Fruit fly (Drosophila melanogaster): ENCODE results near the gene colt.

colt gene

dm6 chr2L:2739820-2740230 is 30.0 kb downstream of the colt start, which contains the start of gene Hrs (continued):
- no peak for TF ChIP-seq Jarid2 (GFP tag; optimal IDR thresholded peaks at IDR 0.05)
- no peak for TF ChIP-seq corto (GFP tag; optimal IDR thresholded peaks at IDR 0.05)
- TF ChIP-seq D19A (tag; optimal IDR thresholded peaks at IDR 0.05), result no peak
- no peak for TF ChIP-seq CG12155 (GFP tag; optimal IDR thresholded peaks at IDR 0.05)
- TF ChIP-seq CG16863 (GFP tag; optimal IDR thresholded peaks at IDR 0.05), result no peak
- TF ChIP-seq kay (GFP tag; optimal IDR thresholded peaks at IDR 0.05), result peak; percentile 95
- TF ChIP-seq Dfd (GFP tag; optimal IDR thresholded peaks at IDR 0.05), result no peak
- no peak for TF ChIP-seq CG11504 (tag; optimal IDR thresholded peaks at IDR 0.05)
- no peak for TF ChIP-seq H2.0 (GFP tag; IDR thresholded peaks at IDR 0.05)
- TF ChIP-seq dysf (GFP tag; IDR thresholded peaks at IDR 0.05), result no peak
- TF ChIP-seq pita (GFP tag; optimal IDR thresholded peaks at IDR 0.05), result no peak
- no peak for TF ChIP-seq Aef1 (GFP tag; IDR thresholded peaks at IDR 0.05)
- TF ChIP-seq luna (GFP tag; optimal IDR thresholded peaks at IDR 0.05), result no peak
- no peak for TF ChIP-seq CG17912 (GFP tag; optimal IDR thresholded peaks at IDR 0.05)
- no peak for TF ChIP-seq CG13624 (GFP tag; optimal IDR thresholded peaks at IDR 0.05)
- TF ChIP-seq Dip2 (GFP tag; IDR thresholded peaks at IDR 0.05), result no peak
- no peak for TF ChIP-seq CG11093 (GFP tag; IDR thresholded peaks at IDR 0.05)
- TF ChIP-seq seq (GFP tag; IDR thresholded peaks at IDR 0.05), result no peak
- TF ChIP-seq CG8089 (GFP tag; optimal IDR thresholded peaks at IDR 0.05), result no peak
- no peak for TF ChIP-seq CG2129 (GFP tag; IDR thresholded peaks at IDR 0.05; ENCODE audit: partially characterized antibody)
- TF ChIP-seq Kr (GFP tag; optimal IDR thresholded peaks at IDR 0.05), result no peak
- peak; percentile 1 for TF ChIP-seq CG30020 (tag; optimal IDR thresholded peaks at IDR 0.05)
- no peak for TF ChIP-seq Hsf (GFP tag; optimal IDR thresholded peaks at IDR 0.05)
- no peak for TF ChIP-seq Fer3 (tag; optimal IDR thresholded peaks at IDR 0.05)
- TF ChIP-seq bigmax (GFP tag; optimal IDR thresholded peaks at IDR 0.05), result peak; percentile 19
- TF ChIP-seq Taf1 (GFP tag; IDR thresholded peaks at IDR 0.05), result no peak
- peak; percentile 100 for TF ChIP-seq CG9437 (GFP tag; optimal IDR thresholded peaks at IDR 0.05)
- TF ChIP-seq Hand (GFP tag; optimal IDR thresholded peaks at IDR 0.05), result no peak
- no peak for TF ChIP-seq Dad (GFP tag; optimal IDR thresholded peaks at IDR 0.05)
- TF ChIP-seq Drgx (GFP tag; IDR thresholded peaks at IDR 0.05), result no peak
- no peak for TF ChIP-seq az2 (GFP tag; optimal IDR thresholded peaks at IDR 0.05)
- no peak for TF ChIP-seq CG31224 (GFP tag; IDR thresholded peaks at IDR 0.05)
- TF ChIP-seq CG7372 (GFP tag; IDR thresholded peaks at IDR 0.05), result no peak
- TF ChIP-seq Hr51 (GFP tag; optimal IDR thresholded peaks at IDR 0.05), result no peak
- TF ChIP-seq CG2120 (GFP tag; optimal IDR thresholded peaks at IDR 0.05), result no peak
- TF ChIP-seq Nf-YC (tag; optimal IDR thresholded peaks at IDR 0.05), result peak; percentile 42
- no peak for TF ChIP-seq ind (GFP tag; optimal IDR thresholded peaks at IDR 0.05)
- no peak for TF ChIP-seq grau (tag; optimal IDR thresholded peaks at IDR 0.05)
- TF ChIP-seq CG14710 (tag; optimal IDR thresholded peaks at IDR 0.05), result peak; percentile 71
- TF ChIP-seq HLH54F (GFP tag; optimal IDR thresholded peaks at IDR 0.05), result no peak
- TF ChIP-seq HmgZ (tag; optimal IDR thresholded peaks at IDR 0.05), result peak; percentile 68
- peak in 1 of 2 experiments; percentile 24 for TF ChIP-seq tll (GFP tag; optimal IDR thresholded peaks at IDR 0.05)
- no peak for TF ChIP-seq CG1602 (GFP tag; optimal IDR thresholded peaks at IDR 0.05)
- peak; percentile 86 for TF ChIP-seq trem (tag; optimal IDR thresholded peaks at IDR 0.05)
- no peak for TF ChIP-seq CG4328 (GFP tag; optimal IDR thresholded peaks at IDR 0.05)
- TF ChIP-seq HLH3B (GFP tag; IDR thresholded peaks at IDR 0.05), result no peak
- no peak for TF ChIP-seq sisA (GFP tag; IDR thresholded peaks at IDR 0.05)
- TF ChIP-seq CG14014 (GFP tag; IDR thresholded peaks at IDR 0.05), result no peak
- TF ChIP-seq CG6854 (GFP tag; optimal IDR thresholded peaks at IDR 0.05), result no peak
- TF ChIP-seq ftz-f1 (GFP tag; optimal IDR thresholded peaks at IDR 0.05), result peak; percentile 39
- no peak for TF ChIP-seq CG3163 (GFP tag; optimal IDR thresholded peaks at IDR 0.05)
- no peak for TF ChIP-seq CG8388 (GFP tag; optimal IDR thresholded peaks at IDR 0.05)
